Fruit fly (Drosophila melanogaster) whole organism, pupa: ENCODE measurements around the gene mnb.

Experiments used
- CG12605 ChIP-seq: fragments of 200-800 bp; sonication (Bioruptor generic); IDR thresholded peaks from 2 replicates; pipeline ENCODE4 v1.3.6; 2022; ENCODE audit warnings: missing biosample characterization, missing genetic modification characterization
- CG15710 ChIP-seq: fragments of 200-800 bp; sonication (Bioruptor generic); optimal IDR thresholded peaks from 2 replicates; lab custom pipeline; 2018; ENCODE audit warnings: missing biosample characterization, mild to moderate bottlenecking, missing genetic modification characterization, moderate library complexity
- CG32121 ChIP-seq: fragments of 200-800 bp; sonication (Bioruptor generic); IDR thresholded peaks from 2 replicates; pipeline ENCODE4 v1.3.6; 2022; ENCODE audit warnings: missing biosample characterization, missing genetic modification characterization
- CG34367 ChIP-seq: fragments of 200-800 bp; sonication (Bioruptor generic); optimal IDR thresholded peaks from 2 replicates; lab custom pipeline; 2018; ENCODE audit warnings: missing biosample characterization, mild to moderate bottlenecking, missing genetic modification characterization
- CG8301 ChIP-seq: fragments of 200-800 bp; sonication (Bioruptor generic); optimal IDR thresholded peaks from 2 replicates; lab custom pipeline; 2018; ENCODE audit warnings: missing biosample characterization, mild to moderate bottlenecking, missing genetic modification characterization
- CG9948 ChIP-seq: fragments of 200-800 bp; sonication (Bioruptor generic); optimal IDR thresholded peaks from 2 replicates; lab custom pipeline; 2018; ENCODE audit warnings: missing biosample characterization, mild to moderate bottlenecking, missing genetic modification characterization, moderate library complexity
- D1 ChIP-seq: fragments of 200-800 bp; sonication (Bioruptor generic); optimal IDR thresholded peaks from 2 replicates; lab custom pipeline; 2018; ENCODE audit warnings: missing biosample characterization, mild to moderate bottlenecking, missing genetic modification characterization, moderate library complexity
- EcR ChIP-seq: fragments of 200-800 bp; sonication (Bioruptor generic); optimal IDR thresholded peaks from 3 replicates; lab custom pipeline; 2019; ENCODE audit warnings: missing biosample characterization, missing genetic modification characterization, mild to moderate bottlenecking, moderate library complexity, missing genetic modification reagents
- Pif1A ChIP-seq: fragments of 200-800 bp; sonication (Bioruptor generic); optimal IDR thresholded peaks from 3 replicates; lab custom pipeline; 2016; ENCODE audit warnings: missing biosample characterization, missing genetic modification characterization
- Pif1B ChIP-seq: fragments of 200-800 bp; sonication (Bioruptor generic); optimal IDR thresholded peaks from 3 replicates; lab custom pipeline; 2016; ENCODE audit warnings: missing biosample characterization, missing genetic modification characterization

DNA sequence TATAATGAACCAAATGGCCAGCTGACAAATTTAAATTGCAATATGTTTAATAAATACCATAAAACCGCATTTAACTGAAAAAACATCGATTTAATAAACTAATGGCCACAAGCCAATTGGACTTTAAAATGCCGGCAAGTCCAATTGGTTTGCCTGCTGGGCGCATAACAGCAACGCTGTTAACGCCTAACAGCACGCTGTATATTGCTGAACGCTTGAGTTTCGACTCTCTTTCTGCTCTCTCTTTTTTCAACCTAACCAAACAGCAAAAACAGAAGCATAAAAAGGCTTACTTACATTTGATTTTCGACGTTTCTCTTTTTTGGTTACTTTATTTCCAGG is 944 bp downstream of the mnb start:
- TF ChIP-seq Pif1B (GFP tag; lab: Kevin White, UChicago) (no peak), CG8301 (no peak), CG12605 (no peak), Pif1A (GFP tag; lab: Kevin White, UChicago) (no peak), CG15710 (tag; lab: Kevin White, UChicago) (no peak), CG32121 (no peak), CG34367 (tag; lab: Kevin White, UChicago) (no peak), CG9948 (tag; lab: Kevin White, UChicago) (no peak), D1 (tag; lab: Kevin White, UChicago) (no peak), EcR (GFP tag; lab: Kevin White, UChicago) (no peak)
